Fruit fly (Drosophila melanogaster) whole organism, wandering third instar larva: ENCODE measurements around the gene Tim17a2.

Experiments used
- Abd-B ChIP-seq: fragments of >200 bp; optimal IDR thresholded peaks from 2 replicates; lab custom pipeline; 2017; ENCODE audit warnings: missing biosample characterization, missing genetic modification characterization
- CG32264 ChIP-seq: fragments of 200-800 bp; sonication (Bioruptor generic); optimal IDR thresholded peaks from 2 replicates; lab custom pipeline; 2016; ENCODE audit warnings: missing biosample characterization, missing genetic modification characterization
- CG9705 ChIP-seq: fragments of 200-800 bp; sonication (Bioruptor generic); optimal IDR thresholded peaks from 2 replicates; lab custom pipeline; 2018; ENCODE audit warnings: missing biosample characterization, mild to moderate bottlenecking, missing genetic modification characterization
- CrebA ChIP-seq: fragments of 200-800 bp; sonication (Bioruptor generic); optimal IDR thresholded peaks from 2 replicates; lab custom pipeline; 2016; ENCODE audit warnings: missing biosample characterization, mild to moderate bottlenecking, missing genetic modification characterization, borderline replicate concordance
- Dfd ChIP-seq: fragments of >200 bp; optimal IDR thresholded peaks from 2 replicates; lab custom pipeline; 2017; ENCODE audit warnings: missing biosample characterization, missing genetic modification characterization
- Dif ChIP-seq: fragments of 200-275, 200-300 bp; sonication (Bioruptor generic); optimal IDR thresholded peaks from 2 replicates; lab custom pipeline; 2018; ENCODE audit warnings: missing biosample characterization, missing genetic modification characterization; ENCODE audit not compliant: partially characterized antibody
- GATAd ChIP-seq: sonication (Bioruptor generic); optimal IDR thresholded peaks from 2 replicates; lab custom pipeline; 2016; ENCODE audit warnings: missing biosample characterization, missing genetic modification characterization
- HLH106 ChIP-seq: fragments of 200-800 bp; optimal IDR thresholded peaks from 3 replicates; lab custom pipeline; 2019; ENCODE audit warnings: missing biosample characterization, mild to moderate bottlenecking, missing genetic modification characterization, moderate library complexity
- Hnf4 ChIP-seq: fragments of 200-800 bp; sonication (Bioruptor generic); optimal IDR thresholded peaks from 2 replicates; lab custom pipeline; 2016; ENCODE audit warnings: missing biosample characterization, mild to moderate bottlenecking, missing genetic modification characterization
- Hr78 ChIP-seq: fragments of >200 bp; optimal IDR thresholded peaks from 2 replicates; lab custom pipeline; 2017; ENCODE audit warnings: missing biosample characterization, missing genetic modification characterization
- Hr83 ChIP-seq: fragments of 200-300 bp; sonication (Bioruptor generic); optimal IDR thresholded peaks from 2 replicates; lab custom pipeline; 2016; ENCODE audit warnings: missing biosample characterization, mild to moderate bottlenecking, missing genetic modification characterization, moderate library complexity; ENCODE audit not compliant: poor library complexity, severe bottlenecking
- Jra ChIP-seq: sonication (Bioruptor generic); optimal IDR thresholded peaks from 2 replicates; lab custom pipeline; 2016; ENCODE audit warnings: missing biosample characterization, missing genetic modification characterization
- Mio ChIP-seq: sonication (Bioruptor generic); optimal IDR thresholded peaks from 2 replicates; lab custom pipeline; 2016; ENCODE audit warnings: missing biosample characterization, missing genetic modification characterization
- Myc ChIP-seq: fragments of >200 bp; optimal IDR thresholded peaks from 2 replicates; lab custom pipeline; 2017
- N ChIP-seq: fragments of >200 bp; optimal IDR thresholded peaks from 2 replicates; lab custom pipeline; 2018; ENCODE audit warnings: missing biosample characterization, missing external identifiers, missing genetic modification characterization
- OdsH ChIP-seq: fragments of 200-800 bp; sonication (Bioruptor generic); optimal IDR thresholded peaks from 2 replicates; lab custom pipeline; 2016; ENCODE audit warnings: missing biosample characterization, mild to moderate bottlenecking, missing genetic modification characterization
- Rel ChIP-seq, 2 experiments: fragments of 200-800 bp; sonication (Bioruptor generic) in 1 of 2; optimal IDR thresholded peaks; 2 replicates in 1 of 2; 3 replicates in 1 of 2; lab custom pipeline; 2016 to 2019; ENCODE audit warnings: mild to moderate bottlenecking in 2 of 2, missing biosample characterization in 2 of 2, missing genetic modification characterization in 2 of 2, moderate library complexity in 1 of 2
- Sp1 ChIP-seq: fragments of 200-800 bp; sonication (Bioruptor generic); optimal IDR thresholded peaks from 3 replicates; lab custom pipeline; 2019; ENCODE audit warnings: missing biosample characterization, mild to moderate bottlenecking, missing genetic modification characterization, moderate library complexity
- Vsx2 ChIP-seq: fragments of 200-300, 225-300 bp; sonication (Bioruptor generic); optimal IDR thresholded peaks from 2 replicates; lab custom pipeline; 2018; ENCODE audit warnings: missing biosample characterization, missing genetic modification characterization; ENCODE audit not compliant: partially characterized antibody
- br ChIP-seq: fragments of 200-800 bp; sonication (Bioruptor generic); optimal IDR thresholded peaks from 2 replicates; lab custom pipeline; 2016; ENCODE audit warnings: missing biosample characterization, missing genetic modification characterization
- brk ChIP-seq: fragments of 200-800 bp; sonication (Bioruptor generic); optimal IDR thresholded peaks from 2 replicates; lab custom pipeline; 2016; ENCODE audit warnings: missing biosample characterization, mild to moderate bottlenecking, missing genetic modification characterization
- dl ChIP-seq, 2 experiments: fragments of 175-275, 200-275 bp in 1 of 2; fragments of 200-275 bp in 1 of 2; sonication (Bioruptor generic); optimal IDR thresholded peaks; lab custom pipeline; 2018; ENCODE audit warnings: mild to moderate bottlenecking in 2 of 2, missing biosample characterization in 2 of 2, missing genetic modification characterization in 2 of 2, moderate library complexity in 2 of 2; ENCODE audit not compliant: partially characterized antibody in 2 of 2, insufficient read depth in 1 of 2
- dmrt93B ChIP-seq: fragments of 200-800 bp; sonication (Bioruptor generic); optimal IDR thresholded peaks from 2 replicates; lab custom pipeline; 2018; ENCODE audit warnings: missing biosample characterization, mild to moderate bottlenecking, missing genetic modification characterization
- dsf ChIP-seq: sonication (Bioruptor generic); optimal IDR thresholded peaks from 2 replicates; lab custom pipeline; 2016; ENCODE audit warnings: missing biosample characterization, missing genetic modification characterization, borderline replicate concordance
- ey ChIP-seq: fragments of 200-800 bp; sonication (Bioruptor generic); optimal IDR thresholded peaks from 2 replicates; lab custom pipeline; 2016; ENCODE audit warnings: missing biosample characterization, missing genetic modification characterization
- foxo ChIP-seq, 2 experiments: fragments of 200-800 bp; sonication (Bioruptor generic); optimal IDR thresholded peaks; 2 replicates in 1 of 2; 3 replicates in 1 of 2; lab custom pipeline; 2016 to 2017; ENCODE audit warnings: missing biosample characterization in 2 of 2, missing genetic modification characterization in 2 of 2
- fru ChIP-seq: fragments of 200-800 bp; sonication (Bioruptor generic); optimal IDR thresholded peaks from 3 replicates; lab custom pipeline; 2016; ENCODE audit warnings: missing biosample characterization, mild to moderate bottlenecking, missing genetic modification characterization
- h ChIP-seq: fragments of 200-800 bp; sonication (Bioruptor generic); optimal IDR thresholded peaks from 3 replicates; lab custom pipeline; 2016; ENCODE audit warnings: missing biosample characterization, mild to moderate bottlenecking, missing genetic modification characterization
- jim ChIP-seq: fragments of 175-275, 200-325 bp; sonication (Bioruptor generic); optimal IDR thresholded peaks from 2 replicates; lab custom pipeline; 2016; ENCODE audit warnings: missing biosample characterization, mild to moderate bottlenecking, missing genetic modification characterization
- lola ChIP-seq: fragments of >200 bp; optimal IDR thresholded peaks from 2 replicates; lab custom pipeline; 2017; ENCODE audit warnings: missing biosample characterization, missing genetic modification characterization
- pan ChIP-seq: fragments of >200 bp; optimal IDR thresholded peaks from 2 replicates; lab custom pipeline; 2017
- psq ChIP-seq: fragments of 200-800 bp; sonication (Bioruptor generic); optimal IDR thresholded peaks from 3 replicates; lab custom pipeline; 2017; ENCODE audit warnings: missing biosample characterization, mild to moderate bottlenecking, missing genetic modification characterization, moderate library complexity
- rgr ChIP-seq: fragments of 200-800 bp; sonication (Bioruptor generic); optimal IDR thresholded peaks from 3 replicates; lab custom pipeline; 2016; ENCODE audit warnings: missing biosample characterization, mild to moderate bottlenecking, missing genetic modification characterization
- sage ChIP-seq: fragments of 200-800 bp; sonication (Bioruptor generic); optimal IDR thresholded peaks from 2 replicates; lab custom pipeline; 2016; ENCODE audit warnings: missing biosample characterization, mild to moderate bottlenecking, missing genetic modification characterization
- sv ChIP-seq: fragments of 200-800 bp; sonication (Bioruptor generic); optimal IDR thresholded peaks from 3 replicates; lab custom pipeline; 2016; ENCODE audit warnings: missing biosample characterization, missing genetic modification characterization
- tai ChIP-seq: sonication (Bioruptor generic); optimal IDR thresholded peaks from 2 replicates; lab custom pipeline; 2016; ENCODE audit warnings: missing biosample characterization, missing genetic modification characterization
- usp ChIP-seq: fragments of >200 bp; optimal IDR thresholded peaks from 2 replicates; lab custom pipeline; 2017; ENCODE audit warnings: missing biosample characterization, missing genetic modification characterization
- woc ChIP-seq: sonication (Bioruptor generic); optimal IDR thresholded peaks from 2 replicates; lab custom pipeline; 2016; ENCODE audit warnings: missing biosample characterization, mild to moderate bottlenecking, missing genetic modification characterization

The Tim17a2 gene

dm6 chr3R:5212759-5213053 is 49.8 kb downstream of the Tim17a2 start:
- no peak for TF ChIP-seq CG9705
- no peak for TF ChIP-seq Rel (GFP tag; optimal IDR thresholded peaks at IDR 0.05; lab: Kevin White, UChicago)
- TF ChIP-seq Rel (tag; optimal IDR thresholded peaks at IDR 0.05; lab: Kevin White, UChicago), result no peak
- TF ChIP-seq Hr78 (GFP tag; lab: Kevin White, UChicago), result no peak
- no peak for TF ChIP-seq br (GFP tag; lab: Kevin White, UChicago)
- no peak for TF ChIP-seq Hnf4 (GFP tag; lab: Kevin White, UChicago)
- no peak for TF ChIP-seq Jra (GFP tag; lab: Kevin White, UChicago)
- no peak for TF ChIP-seq OdsH (GFP tag; lab: Kevin White, UChicago)
- TF ChIP-seq fru, result no peak

- TF ChIP-seq Myc (lab: Kevin White, UChicago) (no peak), h (peak; percentile 34), sv (GFP tag; lab: Kevin White, UChicago) (peak; percentile 50), GATAd (GFP tag; lab: Kevin White, UChicago) (no peak), Sp1 (GFP tag; lab: Kevin White, UChicago) (peak; percentile 16), foxo (GFP tag; optimal IDR thresholded peaks at IDR 0.05; lab: Kevin White, UChicago) (peak in 1 of 2 experiments; percentile 66), OdsH (GFP tag; lab: Kevin White, UChicago) (peak; percentile 19), fru (peak; percentile 48), ey (GFP tag; lab: Kevin White, UChicago) (peak; percentile 14), lola (GFP tag; lab: Kevin White, UChicago) (no peak)
Observed at dm6 chr3R:5211901-5212758, 50.4 kb downstream of the Tim17a2 start.

dm6 chr3R:5211401-5211800 is 51.1 kb downstream of the Tim17a2 start:
- TF ChIP-seq Jra (GFP tag; lab: Kevin White, UChicago) (no peak), brk (GFP tag; lab: Kevin White, UChicago) (no peak), N (no peak), OdsH (GFP tag; lab: Kevin White, UChicago) (no peak), rgr (no peak), Abd-B (GFP tag; lab: Kevin White, UChicago) (no peak), Vsx2 (GFP tag; lab: Kevin White, UChicago) (no peak)
- TF ChIP-seq, all 38 proteins: peak for 0

- TF ChIP-seq Rel (GFP tag; optimal IDR thresholded peaks at IDR 0.05; lab: Kevin White, UChicago), result no peak
- no peak for TF ChIP-seq Rel (tag; optimal IDR thresholded peaks at IDR 0.05; lab: Kevin White, UChicago)
- TF ChIP-seq usp, result no peak
- no peak for TF ChIP-seq pan (lab: Kevin White, UChicago)
- peak; percentile 25 for TF ChIP-seq CG32264 (GFP tag; lab: Kevin White, UChicago)
- TF ChIP-seq Vsx2 (GFP tag; lab: Kevin White, UChicago), result no peak
- TF ChIP-seq CG9705, result no peak
- TF ChIP-seq Hr83, result no peak
- TF ChIP-seq Dif (GFP tag; lab: Kevin White, UChicago), result no peak
- TF ChIP-seq CrebA (GFP tag; lab: Kevin White, UChicago), result no peak
- no peak for TF ChIP-seq brk (GFP tag; lab: Kevin White, UChicago)
- TF ChIP-seq jim, result no peak
- TF ChIP-seq woc (GFP tag; lab: Kevin White, UChicago), result no peak
- TF ChIP-seq tai (GFP tag; lab: Kevin White, UChicago), result no peak
- TF ChIP-seq lola (GFP tag; lab: Kevin White, UChicago), result no peak
- TF ChIP-seq h, result peak; percentile 75
- TF ChIP-seq GATAd (GFP tag; lab: Kevin White, UChicago), result no peak
- TF ChIP-seq Hr78 (GFP tag; lab: Kevin White, UChicago), result no peak
- no peak for TF ChIP-seq Abd-B (GFP tag; lab: Kevin White, UChicago)
- TF ChIP-seq foxo (GFP tag; optimal IDR thresholded peaks at IDR 0.05; lab: Kevin White, UChicago), result peak in 1 of 2 experiments; percentile 78
- peak; percentile 37 for TF ChIP-seq sage
- no peak for TF ChIP-seq Myc (lab: Kevin White, UChicago)
- no peak for TF ChIP-seq dl (GFP tag; optimal IDR thresholded peaks at IDR 0.05; lab: Kevin White, UChicago; ENCODE audit: insufficient read depth in 1 of 2, partially characterized antibody in 2 of 2)
- TF ChIP-seq N, result no peak
- no peak for TF ChIP-seq sv (GFP tag; lab: Kevin White, UChicago)
- no peak for TF ChIP-seq Jra (GFP tag; lab: Kevin White, UChicago)
- TF ChIP-seq OdsH (GFP tag; lab: Kevin White, UChicago), result peak; percentile 57
- TF ChIP-seq Sp1 (GFP tag; lab: Kevin White, UChicago), result peak; percentile 48
- no peak for TF ChIP-seq dsf
- TF ChIP-seq br (GFP tag; lab: Kevin White, UChicago), result peak; percentile 74
- peak; percentile 19 for TF ChIP-seq dmrt93B (GFP tag; lab: Kevin White, UChicago)
- TF ChIP-seq fru, result peak; percentile 64
- TF ChIP-seq Mio (GFP tag; lab: Kevin White, UChicago), result no peak
- peak; percentile 73 for TF ChIP-seq ey (GFP tag; lab: Kevin White, UChicago)
- peak; percentile 44 for TF ChIP-seq psq (GFP tag; lab: Kevin White, UChicago)
- TF ChIP-seq HLH106 (tag; lab: Kevin White, UChicago), result peak; percentile 65
- TF ChIP-seq Hnf4 (GFP tag; lab: Kevin White, UChicago), result peak; percentile 58
- TF ChIP-seq Dfd (GFP tag; lab: Kevin White, UChicago), result no peak
- peak; percentile 57 for TF ChIP-seq rgr
Observed at dm6 chr3R:5209481-5209880, 53.0 kb downstream of the Tim17a2 start.
